Fruit fly (Drosophila melanogaster) whole organism, embryonic: ENCODE measurements around the gene Nf-YA.

Experiments
- Bgb ChIP-seq: fragments of 200-800 bp; sonication (Bioruptor generic); IDR thresholded peaks from 2 replicates; pipeline ENCODE4 v1.3.6; 2022; ENCODE audit warnings: missing biosample characterization, missing genetic modification characterization; ENCODE audit not compliant: partially characterized antibody
- CG10321 ChIP-seq: fragments of 200-800 bp; sonication (Bioruptor generic); IDR thresholded peaks from 2 replicates; pipeline ENCODE4 v1.3.6; 2022; ENCODE audit warnings: missing biosample characterization, missing genetic modification characterization
- CG11093 ChIP-seq: fragments of 200-800 bp; sonication (Bioruptor generic); IDR thresholded peaks from 3 replicates; pipeline ENCODE4 v1.3.6; 2022; ENCODE audit warnings: missing biosample characterization, missing genetic modification characterization
- CG11723 ChIP-seq: fragments of 200-800 bp; sonication (Bioruptor generic); optimal IDR thresholded peaks from 2 replicates; lab custom pipeline; 2017; ENCODE audit warnings: missing biosample characterization, mild to moderate bottlenecking, missing genetic modification characterization
- CG14050 ChIP-seq: fragments of 200-800 bp; sonication (Bioruptor generic); IDR thresholded peaks from 3 replicates; pipeline ENCODE4 v1.3.6; 2022; ENCODE audit warnings: missing biosample characterization, missing genetic modification characterization
- CG14441 ChIP-seq: fragments of 200-800 bp; sonication (Bioruptor generic); IDR thresholded peaks from 2 replicates; pipeline ENCODE4 v1.3.6; 2022; ENCODE audit warnings: missing biosample characterization, missing genetic modification characterization
- CG1602 ChIP-seq: fragments of 200-800 bp; sonication (Bioruptor generic); optimal IDR thresholded peaks from 3 replicates; lab custom pipeline; 2016; ENCODE audit warnings: missing biosample characterization, missing genetic modification characterization
- CG17385 ChIP-seq: fragments of 200-800 bp; sonication (Bioruptor generic); optimal IDR thresholded peaks from 3 replicates; lab custom pipeline; 2018; ENCODE audit warnings: missing biosample characterization, mild to moderate bottlenecking, missing genetic modification characterization
- CG17802 ChIP-seq: fragments of 200-800 bp; sonication (Bioruptor generic); optimal IDR thresholded peaks from 2 replicates; lab custom pipeline; 2018; ENCODE audit warnings: missing biosample characterization, mild to moderate bottlenecking, missing genetic modification characterization, moderate library complexity
- CG17829 ChIP-seq: fragments of 200-800 bp; optimal IDR thresholded peaks from 2 replicates; lab custom pipeline; 2019; ENCODE audit warnings: missing biosample characterization, mild to moderate bottlenecking, missing genetic modification characterization, moderate library complexity
- CG2129 ChIP-seq: fragments of 200-800 bp; sonication (Bioruptor generic); IDR thresholded peaks from 2 replicates; pipeline ENCODE4 v1.3.6; 2022; ENCODE audit warnings: missing biosample characterization, missing genetic modification characterization; ENCODE audit not compliant: partially characterized antibody
- CG2678 ChIP-seq: fragments of 200-800 bp; sonication (Bioruptor generic); optimal IDR thresholded peaks from 3 replicates; lab custom pipeline; 2019; ENCODE audit warnings: missing biosample characterization, mild to moderate bottlenecking, missing genetic modification characterization, moderate library complexity
- CG2889 ChIP-seq: fragments of 200-800 bp; sonication (Bioruptor generic); IDR thresholded peaks from 3 replicates; pipeline ENCODE4 v1.3.6; 2022; ENCODE audit warnings: missing biosample characterization, missing genetic modification characterization
- CG3407 ChIP-seq: fragments of 200-800 bp; sonication (Bioruptor generic); optimal IDR thresholded peaks from 2 replicates; lab custom pipeline; 2018; ENCODE audit warnings: missing biosample characterization, mild to moderate bottlenecking, missing genetic modification characterization
- CG4854 ChIP-seq: fragments of 200-800 bp; sonication (Bioruptor generic); optimal IDR thresholded peaks from 2 replicates; lab custom pipeline; 2016; ENCODE audit warnings: missing biosample characterization, missing genetic modification characterization, inconsistent platforms
- CG6654 ChIP-seq: fragments of 200-800 bp; sonication (Bioruptor generic); optimal IDR thresholded peaks from 2 replicates; lab custom pipeline; 2017; ENCODE audit warnings: missing biosample characterization, mild to moderate bottlenecking, missing genetic modification characterization
- CG6683 ChIP-seq: fragments of 200-800 bp; sonication (Bioruptor generic); optimal IDR thresholded peaks from 2 replicates; lab custom pipeline; 2017; ENCODE audit warnings: missing biosample characterization, mild to moderate bottlenecking, missing genetic modification characterization, missing genetic modification reagents
- D ChIP-seq, 2 experiments: fragments of 200-800 bp in 1 of 2; fragments of >200 bp in 1 of 2; sonication (Bioruptor generic) in 1 of 2; optimal IDR thresholded peaks; 2 replicates in 1 of 2; 3 replicates in 1 of 2; lab custom pipeline; 2017; ENCODE audit warnings: mild to moderate bottlenecking in 1 of 2, missing biosample characterization in 1 of 2, missing genetic modification characterization in 1 of 2, missing genetic modification reagents in 1 of 2
- Dbx ChIP-seq: fragments of 200-800 bp; sonication (Bioruptor generic); IDR thresholded peaks from 3 replicates; pipeline ENCODE4 v1.3.6; 2022; ENCODE audit warnings: missing biosample characterization, missing genetic modification characterization
- E2f1 ChIP-seq: fragments of 200-800 bp; sonication (Bioruptor generic); IDR thresholded peaks from 2 replicates; pipeline ENCODE4 v1.3.6; 2022; ENCODE audit warnings: missing biosample characterization, missing genetic modification characterization
- Eip74EF ChIP-seq, 2 experiments: fragments of 200-800 bp in 1 of 2; fragments of >200 bp in 1 of 2; sonication (Bioruptor generic) in 1 of 2; optimal IDR thresholded peaks; 2 replicates each; lab custom pipeline; 2017 to 2019; ENCODE audit warnings: missing biosample characterization in 2 of 2, missing genetic modification characterization in 2 of 2, mild to moderate bottlenecking in 1 of 2, moderate library complexity in 1 of 2
- Ets65A ChIP-seq: fragments of 200-800 bp; sonication (Bioruptor generic); peaks from one replicate; lab custom pipeline; 2016; ENCODE audit warnings: missing biosample characterization, missing genetic modification characterization
- GATAe ChIP-seq: fragments of 200-800 bp; sonication (Bioruptor generic); conservative IDR thresholded peaks from 2 replicates; pipeline ENCODE4 v1.3.6; 2022; ENCODE audit warnings: missing biosample characterization, missing genetic modification characterization
- HLHmδ ChIP-seq: fragments of 200-800 bp; sonication (Bioruptor generic); optimal IDR thresholded peaks from 2 replicates; lab custom pipeline; 2018; ENCODE audit warnings: missing biosample characterization, mild to moderate bottlenecking, missing genetic modification characterization, moderate library complexity
- Hr39 ChIP-seq: fragments of >200 bp; optimal IDR thresholded peaks from 2 replicates; lab custom pipeline; 2017
- Jarid2 ChIP-seq: fragments of 200-800 bp; sonication (Bioruptor generic); optimal IDR thresholded peaks from 3 replicates; lab custom pipeline; 2017; ENCODE audit warnings: mild to moderate bottlenecking, missing biosample characterization, missing genetic modification reagents, missing genetic modification characterization
- Med ChIP-seq: fragments of 200-800 bp; sonication (Bioruptor generic); peaks from one replicate; lab custom pipeline; 2016; ENCODE audit warnings: missing biosample characterization, missing genetic modification characterization, mild to moderate bottlenecking, inconsistent platforms, moderate library complexity
- Oli ChIP-seq: fragments of 200-800 bp; sonication (Bioruptor generic); optimal IDR thresholded peaks from 2 replicates; lab custom pipeline; 2018; ENCODE audit warnings: missing biosample characterization, mild to moderate bottlenecking, missing genetic modification characterization, moderate library complexity
- PHDP ChIP-seq: fragments of 200-800 bp; sonication (Bioruptor generic); optimal IDR thresholded peaks from 3 replicates; lab custom pipeline; 2018; ENCODE audit warnings: missing biosample characterization, mild to moderate bottlenecking, missing genetic modification characterization, moderate library complexity
- Ptx1 ChIP-seq: fragments of 200-800 bp; sonication (Bioruptor generic); IDR thresholded peaks from 2 replicates; pipeline ENCODE4 v1.3.6; 2022; ENCODE audit warnings: missing biosample characterization, missing genetic modification characterization
- Sox100B ChIP-seq: fragments of 200-800 bp; sonication (Bioruptor generic); optimal IDR thresholded peaks from 3 replicates; lab custom pipeline; 2018; ENCODE audit warnings: missing biosample characterization, mild to moderate bottlenecking, missing genetic modification characterization
- abd-A ChIP-seq: fragments of 200-800 bp; sonication (Bioruptor generic); optimal IDR thresholded peaks from 3 replicates; lab custom pipeline; 2019; ENCODE audit warnings: missing biosample characterization, mild to moderate bottlenecking, missing genetic modification characterization, moderate library complexity
- amos ChIP-seq: fragments of 200-800 bp; sonication (Bioruptor generic); IDR thresholded peaks from 2 replicates; pipeline ENCODE4 v1.3.6; 2022; ENCODE audit warnings: missing biosample characterization, missing genetic modification characterization; ENCODE audit not compliant: partially characterized antibody
- ap ChIP-seq: fragments of 200-800 bp; sonication (Bioruptor generic); IDR thresholded peaks from 2 replicates; pipeline ENCODE4 v1.3.6; 2022; ENCODE audit warnings: missing biosample characterization, missing genetic modification characterization
- exex ChIP-seq: fragments of 200-800 bp; sonication (Bioruptor generic); optimal IDR thresholded peaks from 4 replicates; lab custom pipeline; 2018; ENCODE audit warnings: missing biosample characterization, mild to moderate bottlenecking, missing genetic modification characterization, moderate library complexity
- kah ChIP-seq: fragments of 200-800 bp; sonication (Bioruptor generic); optimal IDR thresholded peaks from 2 replicates; lab custom pipeline; 2018; ENCODE audit warnings: missing biosample characterization, mild to moderate bottlenecking, missing genetic modification characterization
- mld ChIP-seq: fragments of 200-800 bp; sonication (Bioruptor generic); IDR thresholded peaks from 3 replicates; pipeline ENCODE4 v1.3.6; 2022; ENCODE audit warnings: missing biosample characterization, missing genetic modification characterization; ENCODE audit not compliant: partially characterized antibody
- p53 ChIP-seq: fragments of 200-800 bp; sonication (Bioruptor generic); optimal IDR thresholded peaks from 2 replicates; lab custom pipeline; 2016; ENCODE audit warnings: missing biosample characterization, missing genetic modification characterization
- pfk ChIP-seq: fragments of 200-800 bp; sonication (Bioruptor generic); optimal IDR thresholded peaks from 2 replicates; lab custom pipeline; 2018; ENCODE audit warnings: missing biosample characterization, mild to moderate bottlenecking, missing genetic modification characterization, moderate library complexity
- pum ChIP-seq: fragments of 200-800 bp; sonication (Bioruptor generic); optimal IDR thresholded peaks from 2 replicates; lab custom pipeline; 2016; ENCODE audit warnings: missing biosample characterization, missing genetic modification characterization
- schlank ChIP-seq: fragments of 200-800 bp; sonication (Bioruptor generic); optimal IDR thresholded peaks from 2 replicates; lab custom pipeline; 2018; ENCODE audit warnings: missing biosample characterization, mild to moderate bottlenecking, missing genetic modification characterization
- scrt ChIP-seq: fragments of 200-800 bp; sonication (Bioruptor generic); optimal IDR thresholded peaks from 2 replicates; lab custom pipeline; 2018; ENCODE audit warnings: missing biosample characterization, mild to moderate bottlenecking, missing genetic modification characterization, moderate library complexity
- stwl ChIP-seq: fragments of 200-800 bp; sonication (Bioruptor generic); optimal IDR thresholded peaks from 3 replicates; lab custom pipeline; 2018; ENCODE audit warnings: missing biosample characterization, mild to moderate bottlenecking, missing genetic modification characterization, moderate library complexity
- trh ChIP-seq: fragments of 200-800 bp; sonication (Bioruptor generic); optimal IDR thresholded peaks from 2 replicates; lab custom pipeline; 2016; ENCODE audit warnings: missing biosample characterization, missing genetic modification characterization
- twi ChIP-seq: fragments of 200-800 bp; optimal IDR thresholded peaks from 2 replicates; lab custom pipeline; 2019; ENCODE audit warnings: missing biosample characterization, mild to moderate bottlenecking, missing genetic modification characterization, moderate library complexity
- vfl ChIP-seq: fragments of 200-800 bp; sonication (Bioruptor generic); optimal IDR thresholded peaks from 2 replicates; lab custom pipeline; 2016; ENCODE audit warnings: missing biosample characterization, missing genetic modification characterization
- z ChIP-seq: fragments of 200-800 bp; sonication (Bioruptor generic); IDR thresholded peaks from 3 replicates; pipeline ENCODE4 v1.3.6; 2022; ENCODE audit warnings: missing biosample characterization, missing genetic modification characterization

The Nf-YA gene

dm6 chr3L:9423757-9424527 lies 18.1 kb downstream of the Nf-YA start (continued):
- no peak for TF ChIP-seq CG4854 (GFP tag; lab: Kevin White, UChicago)
- no peak for TF ChIP-seq vfl (GFP tag; lab: Kevin White, UChicago)
- no peak for TF ChIP-seq Ptx1 (GFP tag; lab: Robert Waterston, UW)
- TF ChIP-seq schlank (tag; lab: Kevin White, UChicago): no peak
- no peak for TF ChIP-seq Jarid2 (GFP tag; lab: Kevin White, UChicago)
- TF ChIP-seq Bgb: 0 out of 2 replicates have a peak, but pooled peaks have one; percentile 20
- peak; percentile 9; the same call in 1 of the 3 replicates for TF ChIP-seq Dbx (GFP tag; lab: Robert Waterston, UW)
- no peak for TF ChIP-seq p53 (GFP tag; lab: Kevin White, UChicago)
- no peak for TF ChIP-seq pum (GFP tag; lab: Kevin White, UChicago)
- no peak; the same call in 2 of the 3 replicates for TF ChIP-seq CG11093
- no peak for TF ChIP-seq CG2889 (GFP tag; lab: Robert Waterston, UW)
- TF ChIP-seq exex (tag; lab: Kevin White, UChicago): peak; percentile 61
- peak; percentile 4 for TF ChIP-seq abd-A (tag; lab: Kevin White, UChicago)
- no peak for TF ChIP-seq CG6654
- TF ChIP-seq stwl: no peak
- TF ChIP-seq CG14441 (GFP tag; lab: Robert Waterston, UW): no peak
- peak; percentile 69 for TF ChIP-seq Med (GFP tag; lab: Kevin White, UChicago)
- 0 out of 3 replicates have a peak, but pooled peaks have one; percentile 39 for TF ChIP-seq z (GFP tag; lab: Robert Waterston, UW)
- TF ChIP-seq CG17802 (tag; lab: Kevin White, UChicago): no peak
- no peak for TF ChIP-seq CG2678 (tag; lab: Kevin White, UChicago)
- TF ChIP-seq Ets65A: peak; percentile 66
- TF ChIP-seq CG17385 (GFP tag; lab: Kevin White, UChicago): no peak
- TF ChIP-seq CG17829: no peak
- no peak for TF ChIP-seq twi (tag; lab: Kevin White, UChicago)
- TF ChIP-seq mld: no peak
- TF ChIP-seq trh (GFP tag; lab: Kevin White, UChicago): no peak

- peak; percentile 97 for TF ChIP-seq CG14050 (GFP tag; lab: Robert Waterston, UW)
- TF ChIP-seq scrt (GFP tag; lab: Kevin White, UChicago): peak; percentile 97
- peak; percentile 99 for TF ChIP-seq Oli
- no peak for TF ChIP-seq Hr39 (lab: Kevin White, UChicago)
- peak in 1 of 2 experiments; percentile 100 for TF ChIP-seq Eip74EF (GFP tag; optimal IDR thresholded peaks at IDR 0.05; lab: Kevin White, UChicago)
- no peak for TF ChIP-seq HLHmδ
- peak; percentile 50 for TF ChIP-seq pfk (GFP tag; lab: Kevin White, UChicago)
- TF ChIP-seq E2f1: peak; percentile 98
- no peak for TF ChIP-seq D (optimal IDR thresholded peaks at IDR 0.05; lab: Kevin White, UChicago)
- peak; percentile 99 for TF ChIP-seq D (GFP tag; optimal IDR thresholded peaks at IDR 0.05; lab: Kevin White, UChicago)
- peak; percentile 99 for TF ChIP-seq Sox100B (GFP tag; lab: Kevin White, UChicago)
- no peak for TF ChIP-seq amos (GFP tag; lab: Robert Waterston, UW)
- peak; percentile 98 for TF ChIP-seq CG3407
- peak; percentile 98 for TF ChIP-seq CG1602 (GFP tag; lab: Kevin White, UChicago)
- TF ChIP-seq PHDP (tag; lab: Kevin White, UChicago): peak; percentile 99
- TF ChIP-seq CG2129 (GFP tag; lab: Robert Waterston, UW): no peak
- peak; percentile 97 for TF ChIP-seq ap
- peak; percentile 97 for TF ChIP-seq vfl (GFP tag; lab: Kevin White, UChicago)
- TF ChIP-seq exex (tag; lab: Kevin White, UChicago): peak; percentile 94
- TF ChIP-seq CG11723 (GFP tag; lab: Kevin White, UChicago): peak; percentile 97
- TF ChIP-seq GATAe (GFP tag; lab: Robert Waterston, UW): peak; percentile 97
- TF ChIP-seq kah (GFP tag; lab: Kevin White, UChicago): peak; percentile 97
- peak; percentile 86 for TF ChIP-seq CG10321 (GFP tag; lab: Robert Waterston, UW)
- TF ChIP-seq CG6683 (GFP tag; lab: Kevin White, UChicago): peak; percentile 97
These were observed 19.2 kb downstream of the Nf-YA start, which contains the start of gene aay for dm6 chr3L:9422636-9423419. Gene aay, plus strand, starts transcription at chr3L:9423253.
